Worm (Caenorhabditis elegans) whole organism, young adult: ENCODE results near the gene chtl-1.
A peak's percentile ranks its signal among the peaks of the same experiment; 100 is the strongest.

Experiments used
- B0261.1 ChIP-seq: sonication (generic microtip); optimal IDR thresholded peaks from 2 replicates; lab custom pipeline; 2016; ENCODE audit warnings: mild to moderate bottlenecking, missing genetic modification characterization, moderate library complexity, missing compliant biosample characterization
- C06A6.2 ChIP-seq: fragments of 200-800 bp; sonication (Bioruptor generic); conservative IDR thresholded peaks from 2 replicates; pipeline ENCODE4 v1.3.6; 2022; ENCODE audit warnings: missing genetic modification characterization, missing compliant biosample characterization
- C17E4.6 ChIP-seq: fragments of 200-800 bp; sonication (Bioruptor generic); IDR thresholded peaks from 2 replicates; pipeline ENCODE4 v1.3.6; 2022; ENCODE audit warnings: missing genetic modification reagents, missing genetic modification characterization, missing compliant biosample characterization
- D2030.7 ChIP-seq: fragments of 200-800 bp; sonication (Bioruptor generic); IDR thresholded peaks from 2 replicates; pipeline ENCODE4 v1.3.6; 2022; ENCODE audit warnings: missing genetic modification reagents, missing genetic modification characterization, missing compliant biosample characterization
- F37B4.10 ChIP-seq: fragments of 200-800 bp; sonication (Bioruptor generic); IDR thresholded peaks from 2 replicates; pipeline ENCODE4 v1.3.6; 2022; ENCODE audit warnings: missing genetic modification characterization, missing compliant biosample characterization
- F52B5.7 ChIP-seq: sonication (generic microtip); optimal IDR thresholded peaks from 2 replicates; lab custom pipeline; 2016; ENCODE audit warnings: mild to moderate bottlenecking, missing genetic modification characterization, missing compliant biosample characterization
- K11D2.4 ChIP-seq: fragments of 200-800 bp; sonication (Bioruptor generic); IDR thresholded peaks from 2 replicates; pipeline ENCODE4 v1.3.6; 2022; ENCODE audit warnings: missing genetic modification reagents, missing genetic modification characterization, missing compliant biosample characterization
- Y53G8AR.9 ChIP-seq: fragments of 200-800 bp; sonication (Bioruptor generic); conservative IDR thresholded peaks from 2 replicates; pipeline ENCODE4 v1.3.6; 2022; ENCODE audit warnings: missing genetic modification reagents, missing genetic modification characterization, missing compliant biosample characterization
- Y56A3A.18 ChIP-seq: fragments of 200-800 bp; sonication (Bioruptor generic); IDR thresholded peaks from 2 replicates; pipeline ENCODE4 v1.3.6; 2022; ENCODE audit warnings: missing genetic modification reagents, missing genetic modification characterization, missing compliant biosample characterization
- Y79H2A.3 ChIP-seq: fragments of 200-800 bp; sonication (Bioruptor generic); conservative IDR thresholded peaks from 2 replicates; pipeline ENCODE4 v1.3.6; 2022; ENCODE audit warnings: missing genetic modification reagents, missing genetic modification characterization, missing compliant biosample characterization
- ZK185.1 ChIP-seq: sonication (generic microtip); optimal IDR thresholded peaks from 2 replicates; lab custom pipeline; 2016; ENCODE audit warnings: mild to moderate bottlenecking, missing genetic modification characterization, missing compliant biosample characterization; ENCODE audit not compliant: poor library complexity, severe bottlenecking
- ama-1 ChIP-seq, 3 experiments: fragments of 150-350 bp in 1 of 3; sonication (generic microtip) in 2 of 3; optimal IDR thresholded peaks; 2 replicates each; lab custom pipeline; 2014 to 2018; ENCODE audit warnings: missing biosample characterization in 2 of 3, missing genetic modification characterization in 2 of 3, missing genetic modification reagents in 2 of 3
- bed-1 ChIP-seq: fragments of 200-800 bp; sonication (Bioruptor generic); IDR thresholded peaks from 2 replicates; pipeline ENCODE4 v1.3.6; 2022; ENCODE audit warnings: missing genetic modification reagents, missing genetic modification characterization, missing compliant biosample characterization
- bed-2 ChIP-seq: fragments of 200-800 bp; sonication (Bioruptor generic); IDR thresholded peaks from 2 replicates; pipeline ENCODE4 v1.3.6; 2022; ENCODE audit warnings: missing genetic modification reagents, missing genetic modification characterization, missing compliant biosample characterization
- ceh-27 ChIP-seq: fragments of 200-800 bp; sonication (Bioruptor generic); optimal IDR thresholded peaks from 2 replicates; lab custom pipeline; 2018; ENCODE audit warnings: mild to moderate bottlenecking, missing genetic modification characterization, moderate library complexity, missing compliant biosample characterization
- ceh-40 ChIP-seq: fragments of 200-800 bp; sonication (Bioruptor generic); IDR thresholded peaks from 2 replicates; pipeline ENCODE4 v1.3.6; 2022; ENCODE audit warnings: missing genetic modification characterization, missing compliant biosample characterization
- ceh-58 ChIP-seq: fragments of 200-800 bp; sonication (Bioruptor generic); IDR thresholded peaks from 2 replicates; pipeline ENCODE4 v1.3.6; 2022; ENCODE audit warnings: missing genetic modification characterization, missing compliant biosample characterization
- ceh-79 ChIP-seq: sonication (generic microtip); optimal IDR thresholded peaks from 2 replicates; lab custom pipeline; 2017; ENCODE audit warnings: mild to moderate bottlenecking, missing genetic modification characterization, missing compliant biosample characterization
- dpl-1 ChIP-seq: fragments of 150-350 bp; optimal IDR thresholded peaks from 2 replicates; lab custom pipeline; 2014; ENCODE audit warnings: missing biosample characterization, missing genetic modification reagents, missing genetic modification characterization
- efl-1 ChIP-seq: fragments of 150-350 bp; optimal IDR thresholded peaks from 2 replicates; lab custom pipeline; 2014; ENCODE audit warnings: missing biosample characterization, missing genetic modification reagents, missing genetic modification characterization
- ekl-4 ChIP-seq: fragments of 200-800 bp; sonication (Bioruptor generic); IDR thresholded peaks from 2 replicates; pipeline ENCODE4 v1.3.6; 2022; ENCODE audit warnings: missing genetic modification reagents, missing genetic modification characterization, missing compliant biosample characterization
- let-526 ChIP-seq: fragments of 200-800 bp; sonication (Bioruptor generic); IDR thresholded peaks from 2 replicates; pipeline ENCODE4 v1.3.6; 2022; ENCODE audit warnings: missing genetic modification reagents, missing genetic modification characterization, missing compliant biosample characterization
- let-607 ChIP-seq, 2 experiments: fragments of 200-800 bp in 1 of 2; sonication (Bioruptor generic) in 1 of 2; sonication (generic microtip) in 1 of 2; optimal IDR thresholded peaks; 2 replicates each; lab custom pipeline; 2016 to 2018; ENCODE audit warnings: mild to moderate bottlenecking in 2 of 2, missing compliant biosample characterization in 2 of 2, missing genetic modification characterization in 2 of 2, moderate library complexity in 2 of 2, missing genotype in 1 of 2
- lin-35 ChIP-seq, 3 experiments: fragments of 150-350 bp in 2 of 3; sonication (generic microtip) in 1 of 3; optimal IDR thresholded peaks; 2 replicates each; lab custom pipeline; 2014 to 2018; ENCODE audit warnings: missing biosample characterization in 3 of 3, missing genetic modification characterization in 3 of 3, missing genetic modification reagents in 3 of 3
- lsy-27 ChIP-seq: sonication (generic microtip); optimal IDR thresholded peaks from 2 replicates; lab custom pipeline; 2017; ENCODE audit warnings: missing genetic modification characterization, mild to moderate bottlenecking, missing compliant biosample characterization, antibody characterized with exemption, missing genotype, borderline replicate concordance; ENCODE audit not compliant: insufficient read depth
- madf-3 ChIP-seq: fragments of 200-800 bp; sonication (Bioruptor generic); IDR thresholded peaks from 2 replicates; pipeline ENCODE4 v1.3.6; 2022; ENCODE audit warnings: missing genetic modification reagents, missing genetic modification characterization, missing compliant biosample characterization
- mcd-1 ChIP-seq: fragments of 200-800 bp; sonication (Bioruptor generic); IDR thresholded peaks from 2 replicates; pipeline ENCODE4 v1.3.6; 2022; ENCODE audit warnings: missing genetic modification reagents, missing genetic modification characterization, missing compliant biosample characterization
- nhr-120 ChIP-seq: fragments of 200-800 bp; sonication (Bioruptor generic); IDR thresholded peaks from 2 replicates; pipeline ENCODE4 v1.3.6; 2022; ENCODE audit warnings: missing genetic modification characterization, missing compliant biosample characterization
- nhr-179 ChIP-seq: sonication (generic microtip); optimal IDR thresholded peaks from 2 replicates; lab custom pipeline; 2016; ENCODE audit warnings: mild to moderate bottlenecking, missing genetic modification characterization, missing compliant biosample characterization
- rcor-1 ChIP-seq: fragments of 200-800 bp; sonication (Bioruptor generic); IDR thresholded peaks from 2 replicates; pipeline ENCODE4 v1.3.6; 2022; ENCODE audit warnings: missing genetic modification reagents, missing genetic modification characterization, missing compliant biosample characterization
- rec-8 ChIP-seq, 2 experiments: sonication (generic microtip); optimal IDR thresholded peaks; 2 replicates each; lab custom pipeline; 2016; ENCODE audit warnings: mild to moderate bottlenecking in 2 of 2, missing genetic modification characterization in 2 of 2, missing genetic modification reagents in 2 of 2, missing genotype in 2 of 2, missing biosample characterization in 1 of 2, missing compliant biosample characterization in 1 of 2, moderate library complexity in 1 of 2
- snpc-3.4 ChIP-seq: sonication (generic microtip); optimal IDR thresholded peaks from 2 replicates; lab custom pipeline; 2017; ENCODE audit warnings: missing genetic modification characterization, mild to moderate bottlenecking, missing compliant biosample characterization, antibody characterized with exemption, moderate library complexity, missing genotype, missing genetic modification reagents
- snpc-4 ChIP-seq, 5 experiments: fragments of 150-350 bp in 1 of 5; sonication (generic microtip) in 4 of 5; optimal IDR thresholded peaks; 2 replicates each; lab custom pipeline; 2014 to 2018; ENCODE audit warnings: missing genetic modification characterization in 5 of 5, missing biosample characterization in 3 of 5, antibody characterized with exemption in 2 of 5, mild to moderate bottlenecking in 2 of 5, missing compliant biosample characterization in 2 of 5, missing genotype in 2 of 5, moderate library complexity in 2 of 5, missing genetic modification reagents in 1 of 5
- somi-1 ChIP-seq: fragments of 200-800 bp; sonication (Bioruptor generic); optimal IDR thresholded peaks from 2 replicates; lab custom pipeline; 2018; ENCODE audit warnings: mild to moderate bottlenecking, missing genetic modification characterization, missing compliant biosample characterization
- tbx-9 ChIP-seq: sonication (generic microtip); optimal IDR thresholded peaks from 2 replicates; lab custom pipeline; 2016; ENCODE audit warnings: borderline replicate concordance, missing genetic modification characterization, inconsistent platforms, missing compliant biosample characterization
- unc-62 ChIP-seq: fragments of 150-350 bp; optimal IDR thresholded peaks from 2 replicates; lab custom pipeline; 2014; ENCODE audit warnings: missing biosample characterization, missing genetic modification reagents, missing genetic modification characterization
- zim-3 ChIP-seq: sonication (generic microtip); optimal IDR thresholded peaks from 2 replicates; lab custom pipeline; 2017; ENCODE audit warnings: mild to moderate bottlenecking, missing genetic modification characterization, moderate library complexity, missing compliant biosample characterization
- ztf-18 ChIP-seq: sonication (generic microtip); optimal IDR thresholded peaks from 2 replicates; lab custom pipeline; 2016; ENCODE audit warnings: missing genotype, mild to moderate bottlenecking, missing genetic modification characterization, missing compliant biosample characterization
- ztf-25 ChIP-seq: fragments of 200-800 bp; sonication (Bioruptor generic); IDR thresholded peaks from 2 replicates; pipeline ENCODE4 v1.3.6; 2022; ENCODE audit warnings: missing genetic modification reagents, missing genetic modification characterization, missing compliant biosample characterization
- ztf-6 ChIP-seq: fragments of 200-800 bp; sonication (Bioruptor generic); IDR thresholded peaks from 2 replicates; pipeline ENCODE4 v1.3.6; 2022; ENCODE audit warnings: missing genetic modification reagents, missing genetic modification characterization, missing compliant biosample characterization

chtl-1 gene

DNA sequence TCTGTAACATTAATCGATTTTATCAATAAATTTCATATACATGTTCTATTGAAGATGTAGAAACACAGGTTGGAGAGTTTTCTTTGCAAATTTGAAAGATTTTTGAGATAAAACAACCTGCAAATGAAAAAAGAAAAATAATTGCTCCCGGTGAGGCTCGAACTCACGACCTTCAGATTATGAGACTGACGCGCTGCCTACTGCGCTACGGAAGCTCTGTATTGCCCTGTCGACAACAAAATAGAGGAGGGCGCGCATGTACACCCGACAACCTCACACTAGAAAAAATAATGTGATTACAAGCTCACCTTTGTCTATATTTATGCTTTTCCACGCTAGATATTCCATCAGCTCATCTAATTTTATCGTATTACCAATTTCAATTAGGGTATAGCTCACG, 43.1 kb upstream of the chtl-1 start (continued):
- TF ChIP-seq mcd-1 (GFP tag; lab: Robert Waterston, UW) (peak; percentile 48), nhr-179 (tag; lab: Kevin White, UChicago) (no peak), K11D2.4 (no peak), zim-3 (tag; lab: Kevin White, UChicago) (no peak), ceh-40 (GFP tag; lab: Robert Waterston, UW) (peak; percentile 48; the same call in 1 of the 2 replicates), F37B4.10 (GFP tag; lab: Robert Waterston, UW) (no peak), lsy-27 (tag; lab: Kevin White, UChicago) (no peak), bed-1 (GFP tag; lab: Robert Waterston, UW) (no peak), unc-62 (GFP tag; lab: Kevin White, UChicago) (no peak), nhr-120 (GFP tag; lab: Robert Waterston, UW) (no peak), lin-35 (GFP tag; optimal IDR thresholded peaks at IDR 0.05; lab: Kevin White, UChicago) (no peak), rcor-1 (GFP tag; lab: Robert Waterston, UW) (peak; percentile 74), C17E4.6 (GFP tag; lab: Robert Waterston, UW) (no peak), ztf-25 (GFP tag; lab: Robert Waterston, UW) (0 out of 2 replicates have a peak, but pooled peaks have one; percentile 51), let-607 (tag; optimal IDR thresholded peaks at IDR 0.05; lab: Kevin White, UChicago) (no peak), ceh-58 (GFP tag; lab: Robert Waterston, UW) (no peak), dpl-1 (GFP tag; lab: Kevin White, UChicago) (no peak), F52B5.7 (tag; lab: Kevin White, UChicago) (no peak), C06A6.2 (GFP tag; lab: Robert Waterston, UW) (no peak), snpc-4 (GFP tag; optimal IDR thresholded peaks at IDR 0.05; lab: Kevin White, UChicago) (peak; percentile 28), snpc-4 (tag; optimal IDR thresholded peaks at IDR 0.05; lab: Kevin White, UChicago) (peak in 2 of 4 experiments; percentile 41 to 68), tbx-9 (tag; lab: Kevin White, UChicago) (no peak), B0261.1 (peak; percentile 91), rec-8 (tag; optimal IDR thresholded peaks at IDR 0.05; lab: Kevin White, UChicago) (peak; percentile 1 to 35), Y53G8AR.9 (no peak), ama-1 (optimal IDR thresholded peaks at IDR 0.05; lab: Kevin White, UChicago) (no peak), ama-1 (GFP tag; optimal IDR thresholded peaks at IDR 0.05; lab: Kevin White, UChicago) (no peak), ztf-18 (tag; lab: Kevin White, UChicago) (peak; percentile 63), ceh-79 (tag; lab: Kevin White, UChicago) (no peak), ekl-4 (GFP tag; lab: Robert Waterston, UW) (no peak), madf-3 (GFP tag; lab: Robert Waterston, UW) (no peak), snpc-3.4 (peak; percentile 47), Y56A3A.18 (GFP tag; lab: Robert Waterston, UW) (no peak), somi-1 (GFP tag; lab: Kevin White, UChicago) (no peak), ztf-6 (GFP tag; lab: Robert Waterston, UW) (no peak), ceh-27 (GFP tag; lab: Kevin White, UChicago) (no peak), let-526 (GFP tag; lab: Robert Waterston, UW) (no peak), efl-1 (GFP tag; lab: Kevin White, UChicago) (no peak), D2030.7 (GFP tag; lab: Robert Waterston, UW) (peak; percentile 54), ZK185.1 (tag; lab: Kevin White, UChicago) (no peak), bed-2 (GFP tag; lab: Robert Waterston, UW) (no peak), Y79H2A.3 (GFP tag; lab: Robert Waterston, UW) (no peak)
